Worm (Caenorhabditis elegans): ENCODE measurements around the gene rab-1.

DNA sequence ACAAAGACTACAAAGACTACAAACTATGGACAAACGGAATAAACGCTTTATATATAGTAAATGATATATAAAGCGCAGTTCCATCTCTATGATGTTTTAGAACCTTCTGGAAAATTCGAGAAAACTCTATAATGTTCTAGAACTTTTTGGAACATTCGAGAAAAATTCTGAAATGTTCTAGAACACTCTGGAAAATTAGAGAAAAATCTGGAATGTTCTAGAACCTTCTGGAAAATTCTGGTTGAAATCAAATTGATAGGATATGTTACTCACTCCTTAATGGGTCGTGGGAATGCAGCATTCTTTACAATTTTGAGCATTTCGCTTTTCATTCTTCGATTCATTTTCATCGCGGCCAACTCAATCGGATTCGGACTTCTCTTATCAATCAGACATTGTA, 14.7 kb upstream of the rab-1 start:
- TF ChIP-seq lin-15B (tag; optimal IDR thresholded peaks at IDR 0.05) (no peak), zfp-2 (tag; optimal IDR thresholded peaks at IDR 0.05) (no peak), fkh-10 (GFP tag; optimal IDR thresholded peaks at IDR 0.05) (no peak), daf-8 (GFP tag; IDR thresholded peaks at IDR 0.05) (no peak), Y48G9A.11 (GFP tag; IDR thresholded peaks at IDR 0.05) (no peak), snpc-4 (tag; optimal IDR thresholded peaks at IDR 0.05) (no peak), gei-8 (GFP tag; optimal IDR thresholded peaks at IDR 0.05) (no peak)
